Worm (Caenorhabditis elegans) whole organism, L2 larva: ENCODE results near the gene spp-7.

Experiments
- lin-39 ChIP-seq: fragments of 150-350 bp; optimal IDR thresholded peaks from 2 replicates; lab custom pipeline; 2014; ENCODE audit warnings: missing biosample characterization, missing genetic modification reagents, missing genetic modification characterization
- mbf-1 ChIP-seq: sonication (generic microtip); optimal IDR thresholded peaks from 2 replicates; lab custom pipeline; 2017; ENCODE audit warnings: missing biosample characterization, missing genetic modification characterization
- nhr-11 ChIP-seq: fragments of 150-350 bp; optimal IDR thresholded peaks from 2 replicates; lab custom pipeline; 2014; ENCODE audit warnings: missing biosample characterization, missing genetic modification characterization
- nhr-12 ChIP-seq: fragments of 150-350 bp; optimal IDR thresholded peaks from 2 replicates; lab custom pipeline; 2014; ENCODE audit warnings: missing biosample characterization, missing genetic modification characterization
- peb-1 ChIP-seq: fragments of 150-350 bp; optimal IDR thresholded peaks from 2 replicates; lab custom pipeline; 2014; ENCODE audit warnings: missing biosample characterization, missing genetic modification characterization
- skn-1 ChIP-seq: sonication (generic microtip); optimal IDR thresholded peaks from 2 replicates; lab custom pipeline; 2017; ENCODE audit warnings: missing biosample characterization, missing genetic modification characterization

DNA sequence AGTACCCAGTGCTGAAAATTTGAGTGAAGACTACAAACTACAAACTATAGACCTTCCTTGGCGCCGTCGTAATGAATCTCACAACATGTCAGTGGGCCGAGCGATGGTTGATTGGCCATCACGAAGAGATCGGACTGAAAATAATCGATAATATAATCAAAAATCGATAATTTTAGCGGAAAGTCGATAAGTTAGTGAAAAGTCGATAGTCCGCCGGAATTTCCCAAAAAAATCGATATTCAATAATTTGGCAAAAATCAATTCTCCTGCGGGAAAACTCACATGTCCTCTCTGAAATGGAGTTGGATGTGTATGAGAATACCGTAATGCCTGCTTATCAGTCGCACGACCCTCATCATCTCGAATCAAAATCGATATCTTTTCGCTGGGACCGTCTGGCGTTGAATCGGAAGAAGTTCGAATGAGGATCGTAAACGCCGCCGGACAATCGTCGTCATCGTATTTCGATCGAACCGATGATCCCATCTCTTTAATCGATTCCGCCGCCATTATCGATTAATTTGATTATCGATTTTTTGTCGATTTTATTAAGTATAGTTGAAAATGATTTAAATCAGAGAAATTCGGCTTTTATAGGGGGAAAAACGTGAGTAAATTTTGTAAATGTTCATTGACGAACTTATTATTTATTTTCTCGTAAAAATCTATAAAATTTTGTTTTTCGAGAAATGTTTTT lies 3.8 kb downstream of the spp-7 start, which contains the start of gene ZK616.8:
- TF ChIP-seq lin-39 (tag; lab: Kevin White, UChicago) (no peak), nhr-11 (no peak), skn-1 (no peak), peb-1 (tag; lab: Kevin White, UChicago) (no peak), nhr-12 (tag; lab: Kevin White, UChicago) (no peak), mbf-1 (tag; lab: Kevin White, UChicago) (no peak)
